Fruit fly (Drosophila melanogaster): ENCODE results near the gene nAChRbeta1.

- TF ChIP-seq CG8119 (GFP tag; IDR thresholded peaks at IDR 0.05) (0 out of 3 replicates have a peak, but pooled peaks have one; percentile 18), CG3919 (GFP tag; optimal IDR thresholded peaks at IDR 0.05) (peak; percentile 12), CG8319 (GFP tag; optimal IDR thresholded peaks at IDR 0.05) (peak; percentile 11)
Measured at dm6 chr3L:4399905-4400304, 29.2 kb upstream of the nAChRbeta1 start.

Measured in whole organism, prepupa.